Fruit fly (Drosophila melanogaster) whole organism, embryonic: ENCODE results near the gene Acn.
A peak's percentile ranks its signal among the peaks of the same experiment; 100 is the strongest.

Experiments
- Ada2b ChIP-seq: fragments of 200-800 bp; sonication (Bioruptor generic); IDR thresholded peaks from 2 replicates; pipeline ENCODE4 v1.3.6; 2022; ENCODE audit warnings: missing biosample characterization, missing genetic modification characterization
- Adf1 ChIP-seq: fragments of 200-800 bp; sonication (Bioruptor generic); IDR thresholded peaks from 2 replicates; pipeline ENCODE4 v1.3.6; 2022; ENCODE audit warnings: missing biosample characterization, missing genetic modification characterization
- BEAF-32 ChIP-seq: fragments of 200-800 bp; sonication (Bioruptor generic); optimal IDR thresholded peaks from 3 replicates; lab custom pipeline; 2017; ENCODE audit warnings: missing biosample characterization, missing genetic modification characterization, mild to moderate bottlenecking, moderate library complexity, missing genetic modification reagents
- CG12299 ChIP-seq: fragments of 200-800 bp; sonication (Bioruptor generic); optimal IDR thresholded peaks from 2 replicates; lab custom pipeline; 2018; ENCODE audit warnings: missing biosample characterization, mild to moderate bottlenecking, missing genetic modification characterization
- CG12659 ChIP-seq: fragments of 200-800 bp; sonication (Bioruptor generic); optimal IDR thresholded peaks from 3 replicates; lab custom pipeline; 2017; ENCODE audit warnings: mild to moderate bottlenecking, missing biosample characterization, missing genetic modification reagents, missing genetic modification characterization
- CG12769 ChIP-seq: fragments of 200-800 bp; sonication (Bioruptor generic); optimal IDR thresholded peaks from 2 replicates; lab custom pipeline; 2019; ENCODE audit warnings: missing biosample characterization, mild to moderate bottlenecking, missing genetic modification characterization, moderate library complexity
- CG13624 ChIP-seq: fragments of 200-800 bp; sonication (Bioruptor generic); optimal IDR thresholded peaks from 2 replicates; lab custom pipeline; 2016; ENCODE audit warnings: missing biosample characterization, missing genetic modification characterization
- CG14014 ChIP-seq: fragments of 200-800 bp; sonication (Bioruptor generic); IDR thresholded peaks from 2 replicates; pipeline ENCODE4 v1.3.6; 2022; ENCODE audit warnings: missing biosample characterization, missing genetic modification characterization
- CG15011 ChIP-seq: fragments of 200-800 bp; sonication (Bioruptor generic); optimal IDR thresholded peaks from 3 replicates; lab custom pipeline; 2018; ENCODE audit warnings: missing biosample characterization, mild to moderate bottlenecking, missing genetic modification characterization
- CG17829 ChIP-seq: fragments of 200-800 bp; optimal IDR thresholded peaks from 2 replicates; lab custom pipeline; 2019; ENCODE audit warnings: missing biosample characterization, mild to moderate bottlenecking, missing genetic modification characterization, moderate library complexity
- CG18764 ChIP-seq: fragments of 200-800 bp; sonication (Bioruptor generic); optimal IDR thresholded peaks from 3 replicates; lab custom pipeline; 2016; ENCODE audit warnings: missing biosample characterization, missing genetic modification characterization
- CG2116 ChIP-seq: fragments of 200-800 bp; sonication (Bioruptor generic); optimal IDR thresholded peaks from 3 replicates; lab custom pipeline; 2018; ENCODE audit warnings: missing biosample characterization, mild to moderate bottlenecking, missing genetic modification characterization
- CG3065 ChIP-seq: fragments of 200-800 bp; sonication (Bioruptor generic); optimal IDR thresholded peaks from 2 replicates; lab custom pipeline; 2016; ENCODE audit warnings: missing biosample characterization, missing genetic modification characterization
- CG3838 ChIP-seq: fragments of 200-800 bp; sonication (Bioruptor generic); optimal IDR thresholded peaks from 3 replicates; lab custom pipeline; 2016; ENCODE audit warnings: missing biosample characterization, missing genetic modification characterization
- CG6854 ChIP-seq: fragments of 200-800 bp; sonication (Bioruptor generic); optimal IDR thresholded peaks from 3 replicates; lab custom pipeline; 2017; ENCODE audit warnings: missing biosample characterization, mild to moderate bottlenecking, missing genetic modification characterization
- CG8359 ChIP-seq: fragments of 200-800 bp; sonication (Bioruptor generic); optimal IDR thresholded peaks from 2 replicates; lab custom pipeline; 2017; ENCODE audit warnings: missing biosample characterization, mild to moderate bottlenecking, missing genetic modification characterization, borderline replicate concordance
- CG8944 ChIP-seq: fragments of 200-800 bp; sonication (Bioruptor generic); optimal IDR thresholded peaks from 3 replicates; lab custom pipeline; 2016; ENCODE audit warnings: missing biosample characterization, missing genetic modification characterization
- CG9437 ChIP-seq: fragments of 200-800 bp; sonication (Bioruptor generic); optimal IDR thresholded peaks from 2 replicates; lab custom pipeline; 2018; ENCODE audit warnings: missing biosample characterization, mild to moderate bottlenecking, missing genetic modification characterization
- CHES-1-like ChIP-seq: fragments of 200-800 bp; sonication (Bioruptor generic); optimal IDR thresholded peaks from 2 replicates; lab custom pipeline; 2016; ENCODE audit warnings: missing biosample characterization, missing genetic modification characterization
- Chrac-16 ChIP-seq: fragments of 200-800 bp; sonication (Bioruptor generic); optimal IDR thresholded peaks from 3 replicates; lab custom pipeline; 2016; ENCODE audit warnings: missing biosample characterization, missing genetic modification characterization
- Doc3 ChIP-seq: fragments of 200-800 bp; sonication (Bioruptor generic); IDR thresholded peaks from 3 replicates; pipeline ENCODE4 v1.3.6; 2022; ENCODE audit warnings: missing biosample characterization, missing genetic modification characterization; ENCODE audit not compliant: partially characterized antibody
- Ets65A ChIP-seq: fragments of 200-800 bp; sonication (Bioruptor generic); peaks from one replicate; lab custom pipeline; 2016; ENCODE audit warnings: missing biosample characterization, missing genetic modification characterization
- Ets97D ChIP-seq: fragments of 200-800 bp; sonication (Bioruptor generic); optimal IDR thresholded peaks from 3 replicates; lab custom pipeline; 2016; ENCODE audit warnings: missing biosample characterization, missing genetic modification characterization
- Fer1 ChIP-seq: fragments of 200-800 bp; sonication (Bioruptor generic); optimal IDR thresholded peaks from 2 replicates; lab custom pipeline; 2017; ENCODE audit warnings: missing biosample characterization, mild to moderate bottlenecking, missing genetic modification characterization
- Fer3 ChIP-seq: fragments of 200-800 bp; sonication (Bioruptor generic); optimal IDR thresholded peaks from 2 replicates; lab custom pipeline; 2018; ENCODE audit warnings: missing biosample characterization, mild to moderate bottlenecking, missing genetic modification characterization, moderate library complexity
- HLH4C ChIP-seq: fragments of 200-800 bp; sonication (Bioruptor generic); IDR thresholded peaks from 3 replicates; pipeline ENCODE4 v1.3.6; 2022; ENCODE audit warnings: missing biosample characterization, missing genetic modification characterization; ENCODE audit not compliant: partially characterized antibody
- Hey ChIP-seq: fragments of 200-800 bp; sonication (Bioruptor generic); optimal IDR thresholded peaks from 3 replicates; lab custom pipeline; 2018; ENCODE audit warnings: missing biosample characterization, mild to moderate bottlenecking, missing genetic modification characterization
- Sox100B ChIP-seq: fragments of 200-800 bp; sonication (Bioruptor generic); optimal IDR thresholded peaks from 3 replicates; lab custom pipeline; 2018; ENCODE audit warnings: missing biosample characterization, mild to moderate bottlenecking, missing genetic modification characterization
- Sry-β ChIP-seq: fragments of 200-800 bp; sonication (Bioruptor generic); optimal IDR thresholded peaks from 2 replicates; lab custom pipeline; 2018; ENCODE audit warnings: missing biosample characterization, mild to moderate bottlenecking, missing genetic modification characterization, moderate library complexity
- YL-1 ChIP-seq: fragments of 200-800 bp; sonication (Bioruptor generic); optimal IDR thresholded peaks from 3 replicates; lab custom pipeline; 2017; ENCODE audit warnings: missing biosample characterization, mild to moderate bottlenecking, missing genetic modification characterization
- chm ChIP-seq: fragments of 200-800 bp; sonication (Bioruptor generic); IDR thresholded peaks from 2 replicates; pipeline ENCODE4 v1.3.6; 2022; ENCODE audit warnings: missing biosample characterization, missing genetic modification characterization
- chn ChIP-seq: fragments of 200-800 bp; sonication (Bioruptor generic); optimal IDR thresholded peaks from 2 replicates; lab custom pipeline; 2016; ENCODE audit warnings: missing biosample characterization, missing genetic modification characterization
- dan ChIP-seq: fragments of 200-800 bp; sonication (Bioruptor generic); IDR thresholded peaks from 2 replicates; pipeline ENCODE4 v1.3.6; 2022; ENCODE audit warnings: missing biosample characterization, missing genetic modification characterization
- en ChIP-seq: fragments of 200-800 bp; sonication (Bioruptor generic); optimal IDR thresholded peaks from 2 replicates; lab custom pipeline; 2016; ENCODE audit warnings: missing biosample characterization, missing genetic modification characterization
- kah ChIP-seq: fragments of 200-800 bp; sonication (Bioruptor generic); optimal IDR thresholded peaks from 2 replicates; lab custom pipeline; 2018; ENCODE audit warnings: missing biosample characterization, mild to moderate bottlenecking, missing genetic modification characterization
- luna ChIP-seq: fragments of 200-800 bp; sonication (Bioruptor generic); optimal IDR thresholded peaks from 2 replicates; lab custom pipeline; 2016; ENCODE audit warnings: missing biosample characterization, missing genetic modification characterization
- oc ChIP-seq: fragments of 200-800 bp; sonication (Bioruptor generic); optimal IDR thresholded peaks from 2 replicates; lab custom pipeline; 2018; ENCODE audit warnings: missing biosample characterization, mild to moderate bottlenecking, missing genetic modification characterization, moderate library complexity
- onecut ChIP-seq: fragments of 200-800 bp; sonication (Bioruptor generic); IDR thresholded peaks from 2 replicates; pipeline ENCODE4 v1.3.6; 2022; ENCODE audit warnings: missing biosample characterization, missing genetic modification characterization
- org-1 ChIP-seq: fragments of 200-800 bp; sonication (Bioruptor generic); optimal IDR thresholded peaks from 2 replicates; lab custom pipeline; 2017; ENCODE audit warnings: missing biosample characterization, missing genetic modification characterization
- sens-2 ChIP-seq: fragments of 200-800 bp; sonication (Bioruptor generic); IDR thresholded peaks from 2 replicates; pipeline ENCODE4 v1.3.6; 2022; ENCODE audit warnings: missing biosample characterization, missing genetic modification characterization
- sim ChIP-seq: fragments of 200-800 bp; sonication (Bioruptor generic); IDR thresholded peaks from 2 replicates; pipeline ENCODE4 v1.3.6; 2022; ENCODE audit warnings: missing biosample characterization, missing genetic modification characterization
- slbo ChIP-seq: fragments of 200-800 bp; sonication (Bioruptor generic); IDR thresholded peaks from 2 replicates; pipeline ENCODE4 v1.3.6; 2022; ENCODE audit warnings: missing biosample characterization, missing genetic modification characterization
- slou ChIP-seq: fragments of 200-800 bp; sonication (Bioruptor generic); optimal IDR thresholded peaks from 3 replicates; lab custom pipeline; 2016; ENCODE audit warnings: missing biosample characterization, missing genetic modification characterization
- so ChIP-seq: fragments of 200-800 bp; sonication (Bioruptor generic); IDR thresholded peaks from 3 replicates; pipeline ENCODE4 v1.3.6; 2022; ENCODE audit warnings: missing biosample characterization, missing genetic modification characterization
- tap ChIP-seq: fragments of 200-800 bp; optimal IDR thresholded peaks from 3 replicates; lab custom pipeline; 2019; ENCODE audit warnings: missing biosample characterization, mild to moderate bottlenecking, missing genetic modification characterization, moderate library complexity
- ttk ChIP-seq: fragments of 200-800 bp; sonication (Bioruptor generic); IDR thresholded peaks from 2 replicates; pipeline ENCODE4 v2.1.2; 2022; ENCODE audit warnings: missing biosample characterization, missing genetic modification characterization
- tx ChIP-seq: fragments of 200-800 bp; sonication (Bioruptor generic); optimal IDR thresholded peaks from 2 replicates; lab custom pipeline; 2016; ENCODE audit warnings: missing biosample characterization, missing genetic modification characterization
- unpg ChIP-seq: fragments of 200-800 bp; sonication (Bioruptor generic); optimal IDR thresholded peaks from 3 replicates; lab custom pipeline; 2018; ENCODE audit warnings: missing biosample characterization, mild to moderate bottlenecking, missing genetic modification characterization, moderate library complexity
- wdn ChIP-seq: fragments of 200-800 bp; sonication (Bioruptor generic); IDR thresholded peaks from 2 replicates; pipeline ENCODE4 v1.3.6; 2022; ENCODE audit warnings: missing biosample characterization, missing genetic modification characterization
- zen2 ChIP-seq: fragments of 200-800 bp; sonication (Bioruptor generic); IDR thresholded peaks from 3 replicates; pipeline ENCODE4 v1.3.6; 2022; ENCODE audit warnings: missing biosample characterization, missing genetic modification characterization; ENCODE audit not compliant: partially characterized antibody

Gene Acn

dm6 chr2L:19034213-19034929 is 10.8 kb upstream of the Acn start, which contains the start of the genes mib2 and CG31800 (continued):
- TF ChIP-seq CG12659 (GFP tag; lab: Kevin White, UChicago) (peak; percentile 40), zen2 (GFP tag; lab: Robert Waterston, UW) (peak; percentile 81; the same call in 2 of the 3 replicates), oc (no peak), CG17829 (tag; lab: Kevin White, UChicago) (peak; percentile 35), CG6854 (GFP tag; lab: Kevin White, UChicago) (no peak), Fer1 (no peak), Hey (tag; lab: Kevin White, UChicago) (no peak), en (GFP tag; lab: Kevin White, UChicago) (no peak), sens-2 (GFP tag; lab: Robert Waterston, UW) (no peak), wdn (GFP tag; lab: Robert Waterston, UW) (no peak), YL-1 (GFP tag; lab: Kevin White, UChicago) (peak; percentile 59), CG9437 (GFP tag; lab: Kevin White, UChicago) (no peak), HLH4C (GFP tag; lab: Robert Waterston, UW) (peak; percentile 89), CG2116 (peak; percentile 73), CG3838 (GFP tag; lab: Kevin White, UChicago) (no peak), chn (GFP tag; lab: Kevin White, UChicago) (peak; percentile 1), CG15011 (no peak), tap (tag; lab: Kevin White, UChicago) (no peak), tx (GFP tag; lab: Kevin White, UChicago) (no peak), CG8359 (GFP tag; lab: Kevin White, UChicago) (no peak), CG14014 (no peak), Ada2b (GFP tag; lab: Robert Waterston, UW) (no peak), CG8944 (GFP tag; lab: Kevin White, UChicago) (no peak), dan (GFP tag; lab: Robert Waterston, UW) (no peak), unpg (GFP tag; lab: Kevin White, UChicago) (no peak), CHES-1-like (GFP tag; lab: Kevin White, UChicago) (no peak), BEAF-32 (GFP tag; lab: Kevin White, UChicago) (peak; percentile 84), org-1 (GFP tag; lab: Kevin White, UChicago) (no peak), Sry-β (GFP tag; lab: Kevin White, UChicago) (no peak), CG12299 (no peak), sim (GFP tag; lab: Robert Waterston, UW) (no peak), CG13624 (GFP tag; lab: Kevin White, UChicago) (no peak), Chrac-16 (GFP tag; lab: Kevin White, UChicago) (no peak), CG18764 (GFP tag; lab: Kevin White, UChicago) (no peak), ttk (GFP tag; lab: Robert Waterston, UW) (no peak), Adf1 (no peak), luna (GFP tag; lab: Kevin White, UChicago) (no peak), so (GFP tag; lab: Robert Waterston, UW) (no peak), slou (GFP tag; lab: Kevin White, UChicago) (no peak), CG3065 (GFP tag; lab: Kevin White, UChicago) (no peak), onecut (GFP tag; lab: Robert Waterston, UW) (no peak), Sox100B (no peak), slbo (peak; percentile 20; the same call in 1 of the 2 replicates), Doc3 (peak; percentile 76; the same call in 2 of the 3 replicates), Fer3 (tag; lab: Kevin White, UChicago) (no peak), kah (GFP tag; lab: Kevin White, UChicago) (no peak), CG12769 (tag; lab: Kevin White, UChicago) (no peak), Ets65A (GFP tag; lab: Kevin White, UChicago) (peak; percentile 48), Ets97D (peak; percentile 8), chm (GFP tag; lab: Robert Waterston, UW) (0 out of 2 replicates have a peak, but pooled peaks have one; percentile 38)
